Worm (Caenorhabditis elegans) whole organism, late embryonic: ENCODE measurements around the gene F58B6.1.

ENCODE experiments used
- C08G9.2 ChIP-seq: sonication (generic microtip); optimal IDR thresholded peaks from 2 replicates; lab custom pipeline; 2016; ENCODE audit warnings: mild to moderate bottlenecking, missing genetic modification characterization, moderate library complexity, missing compliant biosample characterization
- C38D4.7 ChIP-seq: fragments of 200-800 bp; sonication (Bioruptor generic); optimal IDR thresholded peaks from 2 replicates; lab custom pipeline; 2018; ENCODE audit warnings: mild to moderate bottlenecking, missing genetic modification characterization, moderate library complexity, missing compliant biosample characterization
- K02D7.2 ChIP-seq: sonication (generic microtip); optimal IDR thresholded peaks from 2 replicates; lab custom pipeline; 2017; ENCODE audit warnings: mild to moderate bottlenecking, missing genetic modification characterization, missing compliant biosample characterization
- T23F11.4 ChIP-seq: fragments of 200-800 bp; sonication (Bioruptor generic); optimal IDR thresholded peaks from 2 replicates; lab custom pipeline; 2018; ENCODE audit warnings: mild to moderate bottlenecking, missing genetic modification characterization, missing compliant biosample characterization
- Y22D7AL.16 ChIP-seq: sonication (generic microtip); optimal IDR thresholded peaks from 2 replicates; lab custom pipeline; 2016; ENCODE audit warnings: missing genetic modification characterization, missing compliant biosample characterization
- ahr-1 ChIP-seq: sonication (generic microtip); optimal IDR thresholded peaks from 2 replicates; lab custom pipeline; 2016; ENCODE audit warnings: missing genetic modification characterization, missing compliant biosample characterization
- ceh-18 ChIP-seq: sonication (generic microtip); optimal IDR thresholded peaks from 2 replicates; lab custom pipeline; 2016; ENCODE audit warnings: missing genetic modification characterization, missing compliant biosample characterization
- ceh-19 ChIP-seq: fragments of 200-800 bp; sonication (Bioruptor generic); optimal IDR thresholded peaks from 2 replicates; lab custom pipeline; 2018; ENCODE audit warnings: mild to moderate bottlenecking, missing genetic modification characterization, missing compliant biosample characterization
- ceh-30 ChIP-seq: fragments of 150-350 bp; optimal IDR thresholded peaks from 2 replicates; lab custom pipeline; 2014; ENCODE audit warnings: missing biosample characterization, missing genetic modification characterization
- ceh-31 ChIP-seq: sonication (generic microtip); optimal IDR thresholded peaks from 2 replicates; lab custom pipeline; 2016; ENCODE audit warnings: missing genetic modification characterization, missing compliant biosample characterization
- ceh-34 ChIP-seq: sonication (generic microtip); optimal IDR thresholded peaks from 2 replicates; lab custom pipeline; 2016; ENCODE audit warnings: mild to moderate bottlenecking, missing genetic modification characterization, missing compliant biosample characterization
- ceh-48 ChIP-seq: sonication (generic microtip); optimal IDR thresholded peaks from 2 replicates; lab custom pipeline; 2016; ENCODE audit warnings: missing genetic modification characterization, inconsistent platforms, missing compliant biosample characterization
- ceh-6 ChIP-seq: fragments of 200-800 bp; sonication (Bioruptor generic); optimal IDR thresholded peaks from 2 replicates; lab custom pipeline; 2018; ENCODE audit warnings: mild to moderate bottlenecking, missing genetic modification characterization, missing compliant biosample characterization
- ceh-9 ChIP-seq: sonication (generic microtip); optimal IDR thresholded peaks from 2 replicates; lab custom pipeline; 2016; ENCODE audit warnings: mild to moderate bottlenecking, missing genetic modification characterization, inconsistent platforms, missing compliant biosample characterization
- che-1 ChIP-seq: sonication (generic microtip); optimal IDR thresholded peaks from 2 replicates; lab custom pipeline; 2016; ENCODE audit warnings: mild to moderate bottlenecking, missing genetic modification characterization, missing compliant biosample characterization
- dve-1 ChIP-seq: sonication (generic microtip); optimal IDR thresholded peaks from 2 replicates; lab custom pipeline; 2017; ENCODE audit warnings: antibody characterized with exemption, mild to moderate bottlenecking, missing genetic modification characterization, missing compliant biosample characterization
- elt-2 ChIP-seq: sonication (generic microtip); optimal IDR thresholded peaks from 2 replicates; lab custom pipeline; 2016; ENCODE audit warnings: missing genetic modification reagents, missing genetic modification characterization, missing compliant biosample characterization
- ets-4 ChIP-seq: sonication (generic microtip); optimal IDR thresholded peaks from 2 replicates; lab custom pipeline; 2016; ENCODE audit warnings: missing genetic modification characterization, missing compliant biosample characterization
- fax-1 ChIP-seq: sonication (generic microtip); optimal IDR thresholded peaks from 2 replicates; lab custom pipeline; 2016; ENCODE audit warnings: missing genotype, missing genetic modification characterization, missing compliant biosample characterization
- fkh-10 ChIP-seq: fragments of 150-350 bp; optimal IDR thresholded peaks from 2 replicates; lab custom pipeline; 2014; ENCODE audit warnings: missing biosample characterization, missing genetic modification reagents, missing genetic modification characterization
- fkh-6 ChIP-seq: sonication (generic microtip); optimal IDR thresholded peaks from 2 replicates; lab custom pipeline; 2016; ENCODE audit warnings: missing genetic modification characterization, missing compliant biosample characterization
- hlh-30 ChIP-seq: sonication (generic microtip); optimal IDR thresholded peaks from 2 replicates; lab custom pipeline; 2017; ENCODE audit warnings: antibody characterized with exemption, missing genetic modification characterization, missing compliant biosample characterization; ENCODE audit not compliant: insufficient read depth
- hlh-8 ChIP-seq: sonication (generic microtip); optimal IDR thresholded peaks from 2 replicates; lab custom pipeline; 2016; ENCODE audit warnings: missing genotype, missing genetic modification characterization, missing compliant biosample characterization
- madf-2 ChIP-seq: sonication (generic microtip); optimal IDR thresholded peaks from 2 replicates; lab custom pipeline; 2017; ENCODE audit warnings: missing genetic modification characterization, missing compliant biosample characterization
- mec-3 ChIP-seq: sonication (generic microtip); optimal IDR thresholded peaks from 2 replicates; lab custom pipeline; 2016; ENCODE audit warnings: borderline replicate concordance, missing genetic modification characterization, missing compliant biosample characterization
- nhr-232 ChIP-seq: sonication (generic microtip); optimal IDR thresholded peaks from 2 replicates; lab custom pipeline; 2016; ENCODE audit warnings: missing genetic modification characterization, missing compliant biosample characterization
- npax-4 ChIP-seq: sonication (generic microtip); optimal IDR thresholded peaks from 2 replicates; lab custom pipeline; 2016; ENCODE audit warnings: missing genetic modification characterization, missing compliant biosample characterization
- odd-2 ChIP-seq: sonication (generic microtip); optimal IDR thresholded peaks from 2 replicates; lab custom pipeline; 2017; ENCODE audit warnings: antibody characterized with exemption, mild to moderate bottlenecking, missing genetic modification characterization, missing compliant biosample characterization
- pag-3 ChIP-seq: sonication (generic microtip); optimal IDR thresholded peaks from 2 replicates; lab custom pipeline; 2016; ENCODE audit warnings: missing compliant biosample characterization, missing genetic modification characterization, borderline replicate concordance
- pax-1 ChIP-seq: fragments of 150-350 bp; optimal IDR thresholded peaks from 2 replicates; lab custom pipeline; 2014; ENCODE audit warnings: missing biosample characterization, missing genetic modification characterization
- pha-2 ChIP-seq: sonication (generic microtip); optimal IDR thresholded peaks from 2 replicates; lab custom pipeline; 2017; ENCODE audit warnings: mild to moderate bottlenecking, missing genetic modification characterization, missing compliant biosample characterization
- pha-4 ChIP-seq: fragments of 150-350 bp; optimal IDR thresholded peaks from 2 replicates; lab custom pipeline; 2018; ENCODE audit warnings: missing biosample characterization, missing genetic modification reagents, missing genetic modification characterization
- pros-1 ChIP-seq: fragments of 150-350 bp; optimal IDR thresholded peaks from 2 replicates; lab custom pipeline; 2014; ENCODE audit warnings: missing biosample characterization, missing genetic modification reagents, missing genetic modification characterization
- ref-2 ChIP-seq: sonication (generic microtip); optimal IDR thresholded peaks from 2 replicates; lab custom pipeline; 2016; ENCODE audit warnings: missing genetic modification characterization, missing compliant biosample characterization
- rnt-1 ChIP-seq: sonication (generic microtip); optimal IDR thresholded peaks from 2 replicates; lab custom pipeline; 2016; ENCODE audit warnings: missing genetic modification characterization, missing compliant biosample characterization
- sdc-2 ChIP-seq: sonication (generic microtip); optimal IDR thresholded peaks from 2 replicates; lab custom pipeline; 2016; ENCODE audit warnings: missing genotype, missing genetic modification characterization, missing compliant biosample characterization
- sox-4 ChIP-seq: sonication (generic microtip); optimal IDR thresholded peaks from 2 replicates; lab custom pipeline; 2017; ENCODE audit warnings: mild to moderate bottlenecking, missing genetic modification characterization, inconsistent platforms, missing compliant biosample characterization
- tbx-2 ChIP-seq: sonication (generic microtip); optimal IDR thresholded peaks from 2 replicates; lab custom pipeline; 2016; ENCODE audit warnings: missing genetic modification characterization, missing compliant biosample characterization
- tbx-7 ChIP-seq: sonication (generic microtip); optimal IDR thresholded peaks from 2 replicates; lab custom pipeline; 2016; ENCODE audit warnings: missing genotype, missing genetic modification characterization, missing compliant biosample characterization
- ttx-3 ChIP-seq: sonication (generic microtip); optimal IDR thresholded peaks from 2 replicates; lab custom pipeline; 2016; ENCODE audit warnings: missing genetic modification reagents, missing genetic modification characterization, missing compliant biosample characterization
- unc-3 ChIP-seq, 2 experiments: fragments of 200-800 bp in 1 of 2; sonication (Bioruptor generic) in 1 of 2; sonication (generic microtip) in 1 of 2; conservative IDR thresholded peaks in 1 of 2; optimal IDR thresholded peaks in 1 of 2; 2 replicates each; pipeline versions ENCODE4 v1.3.6 to Lab custom; 2016 to 2022; ENCODE audit warnings: missing compliant biosample characterization in 2 of 2, missing genetic modification characterization in 2 of 2, missing genetic modification reagents in 1 of 2
- unc-42 ChIP-seq: sonication (generic microtip); optimal IDR thresholded peaks from 2 replicates; lab custom pipeline; 2016; ENCODE audit warnings: missing genotype, missing genetic modification characterization, missing compliant biosample characterization
- unc-86 ChIP-seq: sonication (generic microtip); optimal IDR thresholded peaks from 2 replicates; lab custom pipeline; 2016; ENCODE audit warnings: missing genetic modification characterization, missing compliant biosample characterization
- zip-5 ChIP-seq: sonication (generic microtip); optimal IDR thresholded peaks from 2 replicates; lab custom pipeline; 2016; ENCODE audit warnings: missing genetic modification characterization, missing compliant biosample characterization
- ztf-16 ChIP-seq: sonication (generic microtip); optimal IDR thresholded peaks from 2 replicates; lab custom pipeline; 2017; ENCODE audit warnings: missing genetic modification characterization, missing compliant biosample characterization

The F58B6.1 gene

ce11 chrIII:1149472-1149871 lies 33.7 kb upstream of the F58B6.1 start:
- TF ChIP-seq unc-3 (GFP tag; conservative IDR thresholded peaks at IDR 0.05; lab: Robert Waterston, UW) = no peak
- no peak for TF ChIP-seq unc-3 (tag; optimal IDR thresholded peaks at IDR 0.05; lab: Kevin White, UChicago)
- TF ChIP-seq dve-1 (tag; lab: Kevin White, UChicago) = no peak
- no peak for TF ChIP-seq C08G9.2 (tag; lab: Kevin White, UChicago)
- TF ChIP-seq C38D4.7 (GFP tag; lab: Kevin White, UChicago) = no peak
- no peak for TF ChIP-seq ceh-30
- no peak for TF ChIP-seq pha-2
- TF ChIP-seq ztf-16 (tag; lab: Kevin White, UChicago) = no peak
- no peak for TF ChIP-seq ceh-34 (tag; lab: Kevin White, UChicago)
- no peak for TF ChIP-seq fkh-6 (tag; lab: Kevin White, UChicago)

- TF ChIP-seq ceh-31 (tag; lab: Kevin White, UChicago) (no peak), odd-2 (no peak), pha-4 (no peak), tbx-2 (no peak), pha-2 (no peak), che-1 (tag; lab: Kevin White, UChicago) (no peak), Y22D7AL.16 (tag; lab: Kevin White, UChicago) (no peak), ets-4 (no peak), sox-4 (tag; lab: Kevin White, UChicago) (no peak), ceh-6 (no peak), ceh-48 (tag; lab: Kevin White, UChicago) (no peak), unc-42 (tag; lab: Kevin White, UChicago) (no peak), ceh-18 (tag; lab: Kevin White, UChicago) (no peak), K02D7.2 (tag; lab: Kevin White, UChicago) (no peak)
Observed at ce11 chrIII:1147863-1148262, 32.1 kb upstream of the F58B6.1 start.

- no peak for TF ChIP-seq pros-1 (tag; lab: Kevin White, UChicago)
- no peak for TF ChIP-seq elt-2 (tag; lab: Kevin White, UChicago)
Observed at ce11 chrIII:1144816-1145215, 29.1 kb upstream of the F58B6.1 start.

- no peak for TF ChIP-seq ceh-31 (tag; lab: Kevin White, UChicago)
- no peak for TF ChIP-seq ceh-9 (tag; lab: Kevin White, UChicago)
- TF ChIP-seq zip-5 (tag; lab: Kevin White, UChicago) = no peak
- TF ChIP-seq nhr-232 (tag; lab: Kevin White, UChicago) = peak; percentile 4
- no peak for TF ChIP-seq hlh-8 (tag; lab: Kevin White, UChicago)
- peak; percentile 71 for TF ChIP-seq ceh-48 (tag; lab: Kevin White, UChicago)
- TF ChIP-seq ets-4 = peak; percentile 16
- peak; percentile 55 for TF ChIP-seq dve-1 (tag; lab: Kevin White, UChicago)
- TF ChIP-seq unc-86 (tag; lab: Kevin White, UChicago) = peak; percentile 57
- TF ChIP-seq ceh-19 = no peak
- TF ChIP-seq pax-1 = no peak
- peak; percentile 16 for TF ChIP-seq ceh-34 (tag; lab: Kevin White, UChicago)
- TF ChIP-seq ttx-3 = peak; percentile 47
- TF ChIP-seq hlh-30 (tag; lab: Kevin White, UChicago) = no peak
- TF ChIP-seq odd-2 = no peak
- no peak for TF ChIP-seq ahr-1
- TF ChIP-seq unc-3 (GFP tag; conservative IDR thresholded peaks at IDR 0.05; lab: Robert Waterston, UW) = 0 out of 2 replicates have a peak, but pooled peaks have one; percentile 48
- TF ChIP-seq unc-3 (tag; optimal IDR thresholded peaks at IDR 0.05; lab: Kevin White, UChicago) = peak; percentile 21
- no peak for TF ChIP-seq rnt-1 (tag; lab: Kevin White, UChicago)
- TF ChIP-seq pag-3 = no peak
- no peak for TF ChIP-seq fkh-10 (GFP tag; lab: Kevin White, UChicago)
- no peak for TF ChIP-seq mec-3 (tag; lab: Kevin White, UChicago)
- TF ChIP-seq T23F11.4 (GFP tag; lab: Kevin White, UChicago) = peak; percentile 3
- TF ChIP-seq ref-2 (tag; lab: Kevin White, UChicago) = no peak
- TF ChIP-seq tbx-2 = peak; percentile 68
- no peak for TF ChIP-seq ceh-6
- peak; percentile 54 for TF ChIP-seq ceh-30
- TF ChIP-seq npax-4 (tag; lab: Kevin White, UChicago) = no peak
- peak; percentile 9 for TF ChIP-seq madf-2 (tag; lab: Kevin White, UChicago)
- TF ChIP-seq fax-1 = peak; percentile 17
- peak; percentile 33 for TF ChIP-seq sdc-2 (tag; lab: Kevin White, UChicago)
- TF ChIP-seq sox-4 (tag; lab: Kevin White, UChicago) = peak; percentile 70
- no peak for TF ChIP-seq tbx-7 (tag; lab: Kevin White, UChicago)
- TF ChIP-seq ceh-18 (tag; lab: Kevin White, UChicago) = peak; percentile 36
- peak; percentile 41 for TF ChIP-seq unc-42 (tag; lab: Kevin White, UChicago)
Observed at ce11 chrIII:1142798-1143197, 27.1 kb upstream of the F58B6.1 start, which contains the start of gene smr-1. TSS of gene smr-1 (plus strand) at chrIII:1143172.
